Worm (Caenorhabditis elegans) whole organism, late embryonic: Measurements from ENCODE around the gene F59A7.5.

ENCODE experiments used
- F13H6.1 ChIP-seq: sonication (generic microtip); optimal IDR thresholded peaks from 2 replicates; lab custom pipeline; 2016; ENCODE audit warnings: missing genetic modification characterization, missing compliant biosample characterization
- ama-1 ChIP-seq: fragments of 150-350 bp; optimal IDR thresholded peaks from 2 replicates; lab custom pipeline; 2014
- ceh-34 ChIP-seq: sonication (generic microtip); optimal IDR thresholded peaks from 2 replicates; lab custom pipeline; 2016; ENCODE audit warnings: mild to moderate bottlenecking, missing genetic modification characterization, missing compliant biosample characterization
- madf-2 ChIP-seq: sonication (generic microtip); optimal IDR thresholded peaks from 2 replicates; lab custom pipeline; 2017; ENCODE audit warnings: missing genetic modification characterization, missing compliant biosample characterization
- pha-4 ChIP-seq: fragments of 150-350 bp; optimal IDR thresholded peaks from 2 replicates; lab custom pipeline; 2018; ENCODE audit warnings: missing biosample characterization, missing genetic modification reagents, missing genetic modification characterization
- sox-2 ChIP-seq: fragments of 200-800 bp; sonication (Bioruptor generic); IDR thresholded peaks from 2 replicates; pipeline ENCODE4 v1.3.6; 2022; ENCODE audit warnings: missing genetic modification reagents, missing genetic modification characterization, missing compliant biosample characterization
- unc-55 ChIP-seq: sonication (generic microtip); optimal IDR thresholded peaks from 2 replicates; lab custom pipeline; 2017; ENCODE audit warnings: missing biosample characterization, missing genetic modification reagents, missing genetic modification characterization

ce11 chrV:1999531-2000094 is 22.9 kb upstream of the F59A7.5 start, which contains the start of gene alh-5:
- no peak for TF ChIP-seq F13H6.1 (tag; lab: Kevin White, UChicago)
- TF ChIP-seq unc-55, result no peak
- no peak for TF ChIP-seq madf-2 (tag; lab: Kevin White, UChicago)
- no peak for TF ChIP-seq ceh-34 (tag; lab: Kevin White, UChicago)
- TF ChIP-seq sox-2 (GFP tag; lab: Robert Waterston, UW), result no peak
- no peak for TF ChIP-seq ama-1 (lab: Kevin White, UChicago)
- no peak for TF ChIP-seq pha-4
